Fruit fly (Drosophila melanogaster): ENCODE data around the gene CG31810.

The CG31810 gene

dm6 chr2L:16826872-16827506, 25.2 kb downstream of the CG31810 start, which contains the start of gene AspRS-m (continued):
- TF ChIP-seq NC2α (GFP tag; optimal IDR thresholded peaks at IDR 0.05) (no peak), zfh2 (GFP tag; optimal IDR thresholded peaks at IDR 0.05) (no peak), knrl (GFP tag; IDR thresholded peaks at IDR 0.05; ENCODE audit: partially characterized antibody) (peak; percentile 93), tin (GFP tag; optimal IDR thresholded peaks at IDR 0.05) (peak; percentile 39), kah (GFP tag; optimal IDR thresholded peaks at IDR 0.05) (no peak), CG17361 (GFP tag; IDR thresholded peaks at IDR 0.05) (no peak), D (optimal IDR thresholded peaks at IDR 0.05) (no peak), D (GFP tag; optimal IDR thresholded peaks at IDR 0.05) (no peak), peb (GFP tag; IDR thresholded peaks at IDR 0.05) (no peak), CG11723 (GFP tag; optimal IDR thresholded peaks at IDR 0.05) (no peak), CG2199 (GFP tag; IDR thresholded peaks at IDR 0.05) (no peak), CG13775 (GFP tag; optimal IDR thresholded peaks at IDR 0.05) (peak; percentile 20), ase (GFP tag; IDR thresholded peaks at IDR 0.05) (no peak), Usf (GFP tag; optimal IDR thresholded peaks at IDR 0.05) (no peak), CG16813 (GFP tag; IDR thresholded peaks at IDR 0.05; ENCODE audit: partially characterized antibody) (peak; percentile 92), Trl (optimal IDR thresholded peaks at IDR 0.05) (no peak), Trl (GFP tag; optimal IDR thresholded peaks at IDR 0.05) (no peak), CG3726 (GFP tag; IDR thresholded peaks at IDR 0.05) (no peak), Awh (GFP tag; IDR thresholded peaks at IDR 0.05) (no peak), CG15073 (GFP tag; optimal IDR thresholded peaks at IDR 0.05) (no peak), CG3995 (GFP tag; optimal IDR thresholded peaks at IDR 0.05) (peak; percentile 7), fu2 (GFP tag; optimal IDR thresholded peaks at IDR 0.05) (no peak), CG8944 (GFP tag; optimal IDR thresholded peaks at IDR 0.05) (no peak), MBD-R2 (GFP tag; IDR thresholded peaks at IDR 0.05) (peak; percentile 77), ranshi (GFP tag; IDR thresholded peaks at IDR 0.05) (peak; percentile 27; the same call in 1 of the 2 replicates), ato (GFP tag; IDR thresholded peaks at IDR 0.05; ENCODE audit: partially characterized antibody) (peak; percentile 73), exex (tag; optimal IDR thresholded peaks at IDR 0.05) (no peak), CG10462 (GFP tag; optimal IDR thresholded peaks at IDR 0.05) (no peak), HLH54F (GFP tag; optimal IDR thresholded peaks at IDR 0.05) (no peak), CG6683 (GFP tag; optimal IDR thresholded peaks at IDR 0.05) (no peak), CG15514 (GFP tag; optimal IDR thresholded peaks at IDR 0.05) (no peak), CG9437 (GFP tag; optimal IDR thresholded peaks at IDR 0.05) (no peak), stwl (tag; optimal IDR thresholded peaks at IDR 0.05) (peak; percentile 66), CG17328 (GFP tag; IDR thresholded peaks at IDR 0.05) (no peak), MTF-1 (GFP tag; optimal IDR thresholded peaks at IDR 0.05; ENCODE audit: borderline replicate concordance) (no peak), salm (tag; optimal IDR thresholded peaks at IDR 0.05) (no peak), Kr (GFP tag; optimal IDR thresholded peaks at IDR 0.05) (no peak), CG18262 (tag; optimal IDR thresholded peaks at IDR 0.05) (no peak), CG4424 (GFP tag; optimal IDR thresholded peaks at IDR 0.05) (peak; percentile 3), wdn (GFP tag; IDR thresholded peaks at IDR 0.05) (no peak), sd (tag; optimal IDR thresholded peaks at IDR 0.05) (peak; percentile 33), nom (GFP tag; optimal IDR thresholded peaks at IDR 0.05) (no peak), CG14014 (GFP tag; IDR thresholded peaks at IDR 0.05) (no peak), Vsx1 (GFP tag; optimal IDR thresholded peaks at IDR 0.05) (no peak), Lpt (GFP tag; optimal IDR thresholded peaks at IDR 0.05) (no peak), gsb (GFP tag; IDR thresholded peaks at IDR 0.05) (no peak), CG16779 (GFP tag; IDR thresholded peaks at IDR 0.05) (no peak), sug (tag; optimal IDR thresholded peaks at IDR 0.05) (no peak), fd3F (GFP tag; optimal IDR thresholded peaks at IDR 0.05) (no peak), pan (optimal IDR thresholded peaks at IDR 0.05) (no peak), pan (GFP tag; optimal IDR thresholded peaks at IDR 0.05 in 1 of 2, IDR thresholded peaks at IDR 0.05 in 1 of 2) (no peak), Gug (GFP tag; IDR thresholded peaks at IDR 0.05) (no peak; the same call in 3 of the 4 replicates)
